Fruit fly (Drosophila melanogaster) whole organism, wandering third instar larva: ENCODE measurements around the gene Eig71Ee.

Experiments
- CG9705 ChIP-seq: fragments of 200-800 bp; sonication (Bioruptor generic); optimal IDR thresholded peaks from 2 replicates; lab custom pipeline; 2018; ENCODE audit warnings: missing biosample characterization, mild to moderate bottlenecking, missing genetic modification characterization
- Dfd ChIP-seq: fragments of >200 bp; optimal IDR thresholded peaks from 2 replicates; lab custom pipeline; 2017; ENCODE audit warnings: missing biosample characterization, missing genetic modification characterization
- Jra ChIP-seq: sonication (Bioruptor generic); optimal IDR thresholded peaks from 2 replicates; lab custom pipeline; 2016; ENCODE audit warnings: missing biosample characterization, missing genetic modification characterization
- OdsH ChIP-seq: fragments of 200-800 bp; sonication (Bioruptor generic); optimal IDR thresholded peaks from 2 replicates; lab custom pipeline; 2016; ENCODE audit warnings: missing biosample characterization, mild to moderate bottlenecking, missing genetic modification characterization
- dmrt93B ChIP-seq: fragments of 200-800 bp; sonication (Bioruptor generic); optimal IDR thresholded peaks from 2 replicates; lab custom pipeline; 2018; ENCODE audit warnings: missing biosample characterization, mild to moderate bottlenecking, missing genetic modification characterization
- dsf ChIP-seq: sonication (Bioruptor generic); optimal IDR thresholded peaks from 2 replicates; lab custom pipeline; 2016; ENCODE audit warnings: missing biosample characterization, missing genetic modification characterization, borderline replicate concordance
- fru ChIP-seq: fragments of 200-800 bp; sonication (Bioruptor generic); optimal IDR thresholded peaks from 3 replicates; lab custom pipeline; 2016; ENCODE audit warnings: missing biosample characterization, mild to moderate bottlenecking, missing genetic modification characterization
- lola ChIP-seq: fragments of >200 bp; optimal IDR thresholded peaks from 2 replicates; lab custom pipeline; 2017; ENCODE audit warnings: missing biosample characterization, missing genetic modification characterization
- pan ChIP-seq: fragments of >200 bp; optimal IDR thresholded peaks from 2 replicates; lab custom pipeline; 2017
- rgr ChIP-seq: fragments of 200-800 bp; sonication (Bioruptor generic); optimal IDR thresholded peaks from 3 replicates; lab custom pipeline; 2016; ENCODE audit warnings: missing biosample characterization, mild to moderate bottlenecking, missing genetic modification characterization
- tai ChIP-seq: sonication (Bioruptor generic); optimal IDR thresholded peaks from 2 replicates; lab custom pipeline; 2016; ENCODE audit warnings: missing biosample characterization, missing genetic modification characterization
- woc ChIP-seq: sonication (Bioruptor generic); optimal IDR thresholded peaks from 2 replicates; lab custom pipeline; 2016; ENCODE audit warnings: missing biosample characterization, mild to moderate bottlenecking, missing genetic modification characterization

- TF ChIP-seq fru (GFP tag; lab: Kevin White, UChicago) (no peak), lola (GFP tag; lab: Kevin White, UChicago) (no peak), woc (GFP tag; lab: Kevin White, UChicago) (no peak), pan (lab: Kevin White, UChicago) (no peak), Dfd (no peak), dsf (GFP tag; lab: Kevin White, UChicago) (no peak), dmrt93B (GFP tag; lab: Kevin White, UChicago) (no peak), tai (no peak), Jra (GFP tag; lab: Kevin White, UChicago) (no peak), OdsH (GFP tag; lab: Kevin White, UChicago) (no peak), CG9705 (no peak), rgr (GFP tag; lab: Kevin White, UChicago) (no peak)
Observed at dm6 chr3L:15703330-15704119, 47.7 kb upstream of the Eig71Ee start.
